Worm (Caenorhabditis elegans): ENCODE measurements around the gene frg-1.

frg-1 gene

DNA sequence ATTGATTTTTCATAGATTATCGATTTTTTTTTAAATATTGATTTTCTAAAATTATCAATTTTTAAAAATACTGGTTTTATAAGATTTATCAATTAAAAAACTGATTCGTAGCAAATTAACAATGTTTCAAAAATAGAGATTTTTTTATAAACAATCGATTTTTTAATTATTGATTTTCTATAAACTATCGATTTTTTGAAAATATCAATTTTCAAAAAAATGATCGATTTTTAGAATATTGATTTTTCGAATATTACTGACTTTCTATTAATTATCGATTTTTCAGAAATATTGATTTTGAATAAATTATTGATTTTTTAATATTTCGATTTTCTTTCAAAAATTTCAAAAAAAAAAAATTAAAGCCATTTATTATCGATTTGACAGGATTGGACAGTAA lies 26.3 kb upstream of the frg-1 start:
- TF ChIP-seq nhr-12 (tag; optimal IDR thresholded peaks at IDR 0.05) (no peak), gmeb-1 (tag; optimal IDR thresholded peaks at IDR 0.05) (no peak), F13H6.1 (tag; optimal IDR thresholded peaks at IDR 0.05) (no peak), snpc-4 (tag; optimal IDR thresholded peaks at IDR 0.05) (no peak), mbf-1 (tag; optimal IDR thresholded peaks at IDR 0.05) (no peak), C34F6.9 (tag; optimal IDR thresholded peaks at IDR 0.05) (no peak), egl-27 (tag; optimal IDR thresholded peaks at IDR 0.05) (no peak), sma-3 (GFP tag; optimal IDR thresholded peaks at IDR 0.05) (no peak), nhr-11 (tag; optimal IDR thresholded peaks at IDR 0.05) (no peak), lin-13 (GFP tag; optimal IDR thresholded peaks at IDR 0.05) (no peak), peb-1 (tag; optimal IDR thresholded peaks at IDR 0.05) (no peak), unc-39 (tag; optimal IDR thresholded peaks at IDR 0.05) (no peak)

DNA sequence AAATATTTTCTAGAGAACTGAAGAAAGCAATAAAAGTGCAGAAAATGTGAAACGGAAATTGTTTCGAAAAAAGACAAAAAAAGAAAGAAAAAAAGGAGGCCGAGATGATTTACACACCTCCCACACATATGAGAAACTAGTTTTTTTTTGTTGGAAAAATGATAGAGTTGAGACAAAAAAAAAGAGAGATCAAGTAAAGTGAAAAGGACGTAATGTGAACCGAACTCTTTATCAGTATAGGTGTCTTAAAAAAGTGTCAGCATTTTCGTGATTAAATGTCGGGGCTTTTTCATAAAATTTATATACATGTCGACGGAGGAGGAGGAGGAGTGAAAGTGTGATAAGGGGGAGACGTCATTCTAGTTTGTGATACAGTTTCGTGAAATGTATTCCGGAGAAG lies 19.7 kb upstream of the frg-1 start:
- TF ChIP-seq nhr-23 (tag; optimal IDR thresholded peaks at IDR 0.05) (no peak), fos-1 (tag; optimal IDR thresholded peaks at IDR 0.05) (peak; percentile 85), egl-27 (tag; optimal IDR thresholded peaks at IDR 0.05) (no peak), crh-2 (tag; optimal IDR thresholded peaks at IDR 0.05) (peak; percentile 35), sma-9 (GFP tag; optimal IDR thresholded peaks at IDR 0.05) (peak; percentile 28), sma-9 (tag; optimal IDR thresholded peaks at IDR 0.05) (no peak), gmeb-1 (tag; optimal IDR thresholded peaks at IDR 0.05) (peak; percentile 33), blmp-1 (tag; optimal IDR thresholded peaks at IDR 0.05; ENCODE audit: insufficient read depth) (peak; percentile 11), F13H6.1 (tag; optimal IDR thresholded peaks at IDR 0.05) (no peak), ztf-4 (tag; optimal IDR thresholded peaks at IDR 0.05) (no peak)

DNA sequence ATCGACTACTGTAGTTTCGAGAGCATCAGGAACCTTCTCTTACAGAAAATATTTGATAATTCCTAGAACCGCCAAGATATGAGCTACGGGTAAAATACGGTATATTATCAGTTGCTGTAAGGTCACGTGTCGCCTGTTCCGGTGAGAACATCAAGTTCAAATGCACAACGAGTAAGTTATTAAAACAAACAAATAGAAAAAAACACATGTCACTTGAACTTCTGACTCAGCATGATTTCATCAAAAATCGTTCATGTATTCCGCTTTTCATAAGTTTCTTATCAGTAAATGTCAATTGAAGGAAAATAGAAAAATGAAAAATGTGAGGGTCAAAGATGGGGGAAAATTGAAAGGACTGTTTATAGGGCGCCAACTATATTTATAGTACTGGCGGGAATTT lies 18.3 kb upstream of the frg-1 start:
- TF ChIP-seq ZK546.5 (tag; optimal IDR thresholded peaks at IDR 0.05) (no peak), fos-1 (tag; optimal IDR thresholded peaks at IDR 0.05) (peak; percentile 69)

DNA sequence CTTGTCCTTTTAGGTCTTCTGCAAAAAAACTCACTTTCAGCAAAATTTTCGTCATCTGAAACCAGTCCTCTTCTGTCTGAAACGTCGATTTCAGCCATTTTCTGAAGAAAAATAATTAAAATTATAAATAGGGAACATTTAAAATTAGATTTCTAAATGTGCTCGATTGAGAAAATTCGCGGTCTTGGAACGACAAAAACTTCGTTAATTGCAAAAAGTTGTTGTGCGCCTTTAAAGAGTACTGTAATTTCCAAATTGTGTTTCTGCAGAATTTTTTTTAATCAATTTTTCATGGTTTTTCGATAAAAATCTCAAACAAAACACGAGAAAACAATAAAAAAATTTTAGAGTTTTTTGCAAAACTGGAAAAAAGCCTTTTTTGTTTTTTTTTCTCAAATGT lies 12.1 kb upstream of the frg-1 start, which contains the start of gene ttm-1:
ttm-1 (minus strand) TSS at position 101 of the 400 bp plus-strand sequence.
- TF ChIP-seq lsy-2 (tag; optimal IDR thresholded peaks at IDR 0.05), result no peak
- TF ChIP-seq ceh-82 (tag; optimal IDR thresholded peaks at IDR 0.05), result no peak
- TF ChIP-seq sma-9 (GFP tag; optimal IDR thresholded peaks at IDR 0.05), result no peak
- no peak for TF ChIP-seq sma-9 (tag; optimal IDR thresholded peaks at IDR 0.05)
- TF ChIP-seq lin-13 (GFP tag; optimal IDR thresholded peaks at IDR 0.05), result no peak
- TF ChIP-seq mbf-1 (tag; optimal IDR thresholded peaks at IDR 0.05), result no peak
- TF ChIP-seq dmd-4 (tag; optimal IDR thresholded peaks at IDR 0.05), result no peak
- TF ChIP-seq nhr-25 (tag; optimal IDR thresholded peaks at IDR 0.05), result no peak
- TF ChIP-seq zag-1 (tag; optimal IDR thresholded peaks at IDR 0.05), result no peak
- no peak for TF ChIP-seq mdl-1 (tag; optimal IDR thresholded peaks at IDR 0.05)
- no peak for TF ChIP-seq ZK546.5 (tag; optimal IDR thresholded peaks at IDR 0.05)
- TF ChIP-seq peb-1 (tag; optimal IDR thresholded peaks at IDR 0.05), result no peak
- no peak for TF ChIP-seq R02D3.7 (tag; optimal IDR thresholded peaks at IDR 0.05)
- no peak for TF ChIP-seq alr-1 (tag; optimal IDR thresholded peaks at IDR 0.05)

DNA sequence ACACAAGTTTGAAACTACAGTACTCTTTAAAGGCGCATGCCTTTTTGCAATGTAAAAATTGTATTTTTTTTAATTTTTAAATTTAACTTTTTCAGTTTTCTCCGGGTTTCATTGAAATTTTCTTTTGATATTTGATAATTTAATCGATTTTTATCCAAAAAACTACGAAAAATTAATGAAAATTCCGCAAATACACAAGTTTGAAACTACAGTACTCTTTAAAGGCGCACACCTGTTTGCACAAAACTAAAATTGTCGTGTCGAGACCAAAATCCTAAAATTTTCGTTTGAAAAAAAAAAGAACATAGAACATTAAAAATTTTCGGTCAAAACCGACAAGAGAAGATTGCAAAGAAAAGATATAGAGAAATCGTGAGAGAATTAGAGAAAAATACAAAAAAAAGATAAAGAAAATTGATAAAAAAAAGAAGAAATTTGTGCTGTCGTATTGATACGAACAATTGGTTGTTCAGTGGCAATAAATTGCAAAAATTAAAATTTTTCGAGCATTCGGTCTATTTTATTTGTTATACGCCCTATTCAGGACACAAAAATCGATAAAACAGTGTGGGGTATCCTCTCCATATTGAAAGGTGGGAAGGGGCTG lies 11.4 kb upstream of the frg-1 start:
- TF ChIP-seq nhr-6 (tag; optimal IDR thresholded peaks at IDR 0.05), result no peak
- peak; percentile 3 for TF ChIP-seq C34F6.9 (tag; optimal IDR thresholded peaks at IDR 0.05)
- TF ChIP-seq nhr-237 (tag; optimal IDR thresholded peaks at IDR 0.05), result no peak
- peak; percentile 40 for TF ChIP-seq crh-2 (tag; optimal IDR thresholded peaks at IDR 0.05)
- TF ChIP-seq gmeb-1 (tag; optimal IDR thresholded peaks at IDR 0.05), result peak; percentile 25
- peak; percentile 3 for TF ChIP-seq nhr-21 (tag; optimal IDR thresholded peaks at IDR 0.05)
- TF ChIP-seq fos-1 (tag; optimal IDR thresholded peaks at IDR 0.05), result peak; percentile 83
- no peak for TF ChIP-seq elt-3 (tag; optimal IDR thresholded peaks at IDR 0.05)
- peak in 1 of 2 experiments; percentile 12 for TF ChIP-seq lsy-2 (tag; optimal IDR thresholded peaks at IDR 0.05)
- no peak for TF ChIP-seq lin-11 (tag; optimal IDR thresholded peaks at IDR 0.05)

DNA sequence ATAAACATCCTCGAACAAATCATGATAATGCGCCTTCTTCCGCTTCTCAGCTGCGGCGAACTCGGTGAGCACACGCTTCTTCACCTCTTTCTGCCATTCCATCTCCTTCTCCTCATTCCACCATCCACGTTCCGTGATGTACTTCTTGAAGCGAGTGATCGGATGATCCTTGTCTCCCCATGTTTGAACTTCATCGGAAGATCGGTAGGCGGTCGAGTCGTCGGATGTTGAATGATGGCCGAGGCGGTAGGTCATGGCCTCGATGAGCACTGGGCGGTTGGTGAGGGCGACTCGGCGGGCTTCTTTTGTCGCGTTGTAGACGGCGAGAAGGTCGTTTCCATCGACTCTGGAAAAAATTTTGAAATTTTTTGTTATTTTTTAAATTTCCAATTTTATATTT lies 10.6 kb upstream of the frg-1 start:
- TF ChIP-seq elt-3 (tag; optimal IDR thresholded peaks at IDR 0.05) (no peak), skn-1 (tag; optimal IDR thresholded peaks at IDR 0.05) (no peak), peb-1 (tag; optimal IDR thresholded peaks at IDR 0.05) (no peak), blmp-1 (tag; optimal IDR thresholded peaks at IDR 0.05; ENCODE audit: insufficient read depth) (no peak), mdl-1 (tag; optimal IDR thresholded peaks at IDR 0.05) (no peak), unc-62 (GFP tag; optimal IDR thresholded peaks at IDR 0.05) (no peak), F13H6.1 (tag; optimal IDR thresholded peaks at IDR 0.05) (no peak), C34F6.9 (tag; optimal IDR thresholded peaks at IDR 0.05) (no peak)
